Worm (Caenorhabditis elegans): ENCODE data around the gene moc-3.

moc-3 gene

ce11 chrIV:8130131-8130611 is at the start of gene moc-3, which contains the start of gene ndub-11:
Gene moc-3, plus strand, starts transcription at chrIV:8130561.
Gene ndub-11, minus strand, starts transcription at chrIV:8130231.
- TF ChIP-seq snpc-4 (tag; optimal IDR thresholded peaks at IDR 0.05) (peak; percentile 12), hmg-11 (tag; optimal IDR thresholded peaks at IDR 0.05) (no peak), mdl-1 (tag; optimal IDR thresholded peaks at IDR 0.05) (no peak), unc-62 (GFP tag; optimal IDR thresholded peaks at IDR 0.05) (no peak), nfya-1 (tag; optimal IDR thresholded peaks at IDR 0.05; ENCODE audit: insufficient read depth) (peak; percentile 11)

- TF ChIP-seq zag-1 (tag; optimal IDR thresholded peaks at IDR 0.05) (no peak), pha-4 (tag; optimal IDR thresholded peaks at IDR 0.05) (no peak), nhr-11 (tag; optimal IDR thresholded peaks at IDR 0.05) (no peak), snpc-4 (tag; optimal IDR thresholded peaks at IDR 0.05) (no peak), fkh-10 (GFP tag; optimal IDR thresholded peaks at IDR 0.05) (no peak), eor-1 (tag; optimal IDR thresholded peaks at IDR 0.05) (no peak), fos-1 (tag; optimal IDR thresholded peaks at IDR 0.05) (no peak), elt-3 (tag; optimal IDR thresholded peaks at IDR 0.05) (no peak), mdl-1 (tag; optimal IDR thresholded peaks at IDR 0.05) (no peak), nhr-23 (tag; optimal IDR thresholded peaks at IDR 0.05) (no peak), skn-1 (tag; optimal IDR thresholded peaks at IDR 0.05) (no peak), ztf-11 (tag; optimal IDR thresholded peaks at IDR 0.05) (no peak), ceh-9 (tag; optimal IDR thresholded peaks at IDR 0.05) (no peak), jun-1 (tag; optimal IDR thresholded peaks at IDR 0.05) (no peak), lin-15B (tag; optimal IDR thresholded peaks at IDR 0.05) (no peak), nfya-1 (tag; optimal IDR thresholded peaks at IDR 0.05; ENCODE audit: insufficient read depth) (no peak), elt-2 (tag; optimal IDR thresholded peaks at IDR 0.05) (no peak), daf-12 (tag; optimal IDR thresholded peaks at IDR 0.05) (no peak)
Observed at ce11 chrIV:8080782-8081181, 49.6 kb upstream of the moc-3 start.

ce11 chrIV:8086552-8086951 is 43.8 kb upstream of the moc-3 start, which contains the start of gene nsy-7:
Gene nsy-7, minus strand, starts transcription at chrIV:8086652.
- peak; percentile 15 for TF ChIP-seq elt-2 (tag; optimal IDR thresholded peaks at IDR 0.05)
- no peak for TF ChIP-seq lin-39 (tag; optimal IDR thresholded peaks at IDR 0.05)

ce11 chrIV:8091539-8091938 is 38.8 kb upstream of the moc-3 start:
- TF ChIP-seq egl-5 (tag; optimal IDR thresholded peaks at IDR 0.05): peak; percentile 59
- no peak for TF ChIP-seq egl-27 (tag; optimal IDR thresholded peaks at IDR 0.05)

ce11 chrIV:8096375-8096774 is 34.0 kb upstream of the moc-3 start:
- TF ChIP-seq elt-1 (tag; optimal IDR thresholded peaks at IDR 0.05) (no peak), nfya-1 (tag; optimal IDR thresholded peaks at IDR 0.05; ENCODE audit: insufficient read depth) (no peak), nhr-28 (tag; optimal IDR thresholded peaks at IDR 0.05) (no peak), ztf-11 (tag; optimal IDR thresholded peaks at IDR 0.05) (no peak), ama-1 (optimal IDR thresholded peaks at IDR 0.05) (no peak), elt-2 (tag; optimal IDR thresholded peaks at IDR 0.05) (no peak), egl-27 (tag; optimal IDR thresholded peaks at IDR 0.05) (no peak), ZK546.5 (tag; optimal IDR thresholded peaks at IDR 0.05) (no peak), ceh-28 (tag; optimal IDR thresholded peaks at IDR 0.05) (no peak)

ce11 chrIV:8099601-8100000 is 30.8 kb upstream of the moc-3 start, which contains the start of gene Y42H9AR.2:
Gene Y42H9AR.2, plus strand, starts transcription at chrIV:8099901.
- no peak for TF ChIP-seq skn-1 (tag; optimal IDR thresholded peaks at IDR 0.05)
- no peak for TF ChIP-seq ztf-11 (tag; optimal IDR thresholded peaks at IDR 0.05)
- no peak for TF ChIP-seq ztf-4 (tag; optimal IDR thresholded peaks at IDR 0.05)
- TF ChIP-seq elt-2 (tag; optimal IDR thresholded peaks at IDR 0.05): no peak
- no peak for TF ChIP-seq snpc-4 (tag; optimal IDR thresholded peaks at IDR 0.05)
- no peak for TF ChIP-seq nhr-12 (tag; optimal IDR thresholded peaks at IDR 0.05)
- TF ChIP-seq nhr-43 (tag; optimal IDR thresholded peaks at IDR 0.05; ENCODE audit: poor library complexity, severe bottlenecking): no peak
- TF ChIP-seq ceh-82 (tag; optimal IDR thresholded peaks at IDR 0.05): no peak
- TF ChIP-seq tbx-2 (tag; optimal IDR thresholded peaks at IDR 0.05): no peak
- no peak for TF ChIP-seq lsy-12 (tag; optimal IDR thresholded peaks at IDR 0.05)
- TF ChIP-seq fkh-2 (tag; optimal IDR thresholded peaks at IDR 0.05): no peak
- no peak for TF ChIP-seq R02D3.7 (tag; optimal IDR thresholded peaks at IDR 0.05)
- no peak for TF ChIP-seq mdl-1 (tag; optimal IDR thresholded peaks at IDR 0.05)
- no peak for TF ChIP-seq aly-2 (tag; optimal IDR thresholded peaks at IDR 0.05)
- no peak for TF ChIP-seq jun-1 (tag; optimal IDR thresholded peaks at IDR 0.05)
- no peak for TF ChIP-seq ZK546.5 (tag; optimal IDR thresholded peaks at IDR 0.05)
